Worm (Caenorhabditis elegans) whole organism, L4 larva: ENCODE data around the gene scp-1.

Experiments
- ceh-44 ChIP-seq: fragments of 200-800 bp; sonication (Bioruptor generic); IDR thresholded peaks from 2 replicates; pipeline ENCODE4 v1.3.6; 2022; ENCODE audit warnings: missing genetic modification reagents, missing genetic modification characterization, missing compliant biosample characterization
- dmd-8 ChIP-seq: fragments of 200-800 bp; sonication (Bioruptor generic); IDR thresholded peaks from 2 replicates; pipeline ENCODE4 v1.3.6; 2022; ENCODE audit warnings: missing genetic modification characterization, missing compliant biosample characterization
- egl-27 ChIP-seq: sonication (generic microtip); optimal IDR thresholded peaks from 3 replicates; lab custom pipeline; 2017; ENCODE audit warnings: missing biosample characterization, missing genetic modification reagents, missing genetic modification characterization
- lin-1 ChIP-seq: fragments of 200-800 bp; sonication (Bioruptor generic); IDR thresholded peaks from 2 replicates; pipeline ENCODE4 v1.3.6; 2022; ENCODE audit warnings: missing genetic modification reagents, missing genetic modification characterization, missing compliant biosample characterization
- mdl-1 ChIP-seq, 2 experiments: fragments of 150-350 bp in 1 of 2; sonication (generic microtip) in 1 of 2; optimal IDR thresholded peaks; 2 replicates each; lab custom pipeline; 2014 to 2017; ENCODE audit warnings: missing biosample characterization in 2 of 2, missing genetic modification characterization in 2 of 2
- nhr-25 ChIP-seq: sonication (generic microtip); optimal IDR thresholded peaks from 2 replicates; lab custom pipeline; 2017; ENCODE audit warnings: missing genetic modification characterization, mild to moderate bottlenecking, missing compliant biosample characterization, antibody characterized with exemption, moderate library complexity, borderline replicate concordance; ENCODE audit not compliant: insufficient read depth
- pha-4 ChIP-seq, 2 experiments: fragments of 150-350 bp in 1 of 2; fragments of 200-800 bp in 1 of 2; sonication (Bioruptor generic) in 1 of 2; IDR thresholded peaks in 1 of 2; optimal IDR thresholded peaks in 1 of 2; 2 replicates each; pipeline versions ENCODE4 v1.3.6 to Lab custom; 2014 to 2022; ENCODE audit warnings: missing genetic modification characterization in 2 of 2, missing genetic modification reagents in 2 of 2, missing biosample characterization in 1 of 2, missing compliant biosample characterization in 1 of 2
- pqm-1 ChIP-seq: sonication (generic microtip); optimal IDR thresholded peaks from 2 replicates; lab custom pipeline; 2017; ENCODE audit warnings: missing biosample characterization, missing genetic modification characterization
- zag-1 ChIP-seq: fragments of 150-350 bp; optimal IDR thresholded peaks from 2 replicates; lab custom pipeline; 2014; ENCODE audit warnings: missing biosample characterization, missing genetic modification characterization

ce11 chrII:9310794-9311193 is 23.0 kb upstream of the scp-1 start:
- no peak for TF ChIP-seq lin-1 (GFP tag; lab: Robert Waterston, UW)
- TF ChIP-seq nhr-25, result no peak
- no peak for TF ChIP-seq mdl-1 (tag; optimal IDR thresholded peaks at IDR 0.05; lab: Kevin White, UChicago)
- TF ChIP-seq dmd-8 (GFP tag; lab: Robert Waterston, UW), result no peak
- TF ChIP-seq pqm-1 (tag; lab: Kevin White, UChicago), result no peak
- no peak for TF ChIP-seq egl-27 (tag; lab: Kevin White, UChicago)
- no peak for TF ChIP-seq ceh-44 (GFP tag; lab: Robert Waterston, UW)
- no peak for TF ChIP-seq pha-4 (GFP tag; IDR thresholded peaks at IDR 0.05; lab: Robert Waterston, UW)
- TF ChIP-seq pha-4 (tag; optimal IDR thresholded peaks at IDR 0.05; lab: Kevin White, UChicago), result no peak
- TF ChIP-seq zag-1, result no peak
